Worm (Caenorhabditis elegans) whole organism, early embryonic: ENCODE data around the gene unc-42.

Experiments used
- ama-1 ChIP-seq: fragments of 150-350 bp; optimal IDR thresholded peaks from 2 replicates; lab custom pipeline; 2014
- hmbx-1 ChIP-seq: sonication (generic microtip); optimal IDR thresholded peaks from 2 replicates; lab custom pipeline; 2016; ENCODE audit warnings: mild to moderate bottlenecking, missing genetic modification characterization, missing compliant biosample characterization
- hmg-4 ChIP-seq: fragments of 200-800 bp; sonication (Bioruptor generic); optimal IDR thresholded peaks from 2 replicates; lab custom pipeline; 2018; ENCODE audit warnings: mild to moderate bottlenecking, missing genetic modification characterization, missing compliant biosample characterization
- scrt-1 ChIP-seq: fragments of 200-800 bp; sonication (Bioruptor generic); IDR thresholded peaks from 2 replicates; pipeline ENCODE4 v1.3.6; 2022; ENCODE audit warnings: missing genetic modification characterization, missing compliant biosample characterization
- sea-1 ChIP-seq: fragments of 200-800 bp; sonication (Bioruptor generic); conservative IDR thresholded peaks from 2 replicates; pipeline ENCODE4 v1.3.6; 2022; ENCODE audit warnings: missing genetic modification characterization, missing compliant biosample characterization

ce11 chrV:9755725-9756124 is 13.5 kb downstream of the unc-42 start, which contains the start of gene F58E6.8:
- TF ChIP-seq sea-1 (GFP tag; lab: Robert Waterston, UW) (no peak), hmbx-1 (tag; lab: Kevin White, UChicago) (no peak), ama-1 (lab: Kevin White, UChicago) (no peak), hmg-4 (GFP tag; lab: Kevin White, UChicago) (no peak), scrt-1 (GFP tag; lab: Robert Waterston, UW) (no peak)
